Fruit fly (Drosophila melanogaster): ENCODE measurements around the gene Pdxk.

- TF ChIP-seq CG7101 (tag; optimal IDR thresholded peaks at IDR 0.05) (no peak), CG5204 (GFP tag; optimal IDR thresholded peaks at IDR 0.05) (no peak), cic (GFP tag; optimal IDR thresholded peaks at IDR 0.05) (no peak), CG11617 (GFP tag; optimal IDR thresholded peaks at IDR 0.05) (no peak), CG33017 (tag; optimal IDR thresholded peaks at IDR 0.05) (no peak), CG1620 (GFP tag; optimal IDR thresholded peaks at IDR 0.05) (no peak), tj (GFP tag; optimal IDR thresholded peaks at IDR 0.05) (no peak), CG12768 (GFP tag; optimal IDR thresholded peaks at IDR 0.05) (no peak), Mnt (GFP tag; optimal IDR thresholded peaks at IDR 0.05) (no peak), ovo (GFP tag; optimal IDR thresholded peaks at IDR 0.05) (no peak), Crg-1 (GFP tag; optimal IDR thresholded peaks at IDR 0.05) (no peak)
These were observed 3.9 kb upstream of the Pdxk start for dm6 chr3L:9356138-9356753.

All from whole organism, adult.